Fruit fly (Drosophila melanogaster): ENCODE measurements around the gene Es2.

DNA sequence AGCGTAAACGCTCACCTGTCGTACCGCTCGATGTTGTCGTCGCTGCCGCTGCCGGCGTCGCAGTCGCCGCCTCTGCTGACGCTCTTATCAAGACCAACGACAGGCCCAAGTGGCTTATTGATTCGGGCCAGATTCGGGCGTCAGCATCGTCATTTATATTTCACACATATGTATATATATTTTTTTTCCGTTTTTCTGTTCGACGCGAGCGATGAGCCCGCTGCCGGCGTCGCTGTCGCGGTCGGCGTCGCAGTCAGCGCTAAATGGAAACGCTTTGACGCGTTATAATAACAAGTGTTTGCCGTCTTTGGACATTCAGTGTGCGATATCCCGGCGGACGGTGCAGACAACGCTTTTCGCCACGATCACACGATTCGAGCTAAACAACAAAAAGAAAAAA is 40.8 kb downstream of the Es2 start:
- TF ChIP-seq h (optimal IDR thresholded peaks at IDR 0.05) (no peak), Sin3A (optimal IDR thresholded peaks at IDR 0.05) (no peak), psq (optimal IDR thresholded peaks at IDR 0.05) (no peak), Myc (optimal IDR thresholded peaks at IDR 0.05) (no peak), insv (optimal IDR thresholded peaks at IDR 0.05) (no peak)
